Fruit fly (Drosophila melanogaster) Kc167 (cell line): ENCODE data around the gene Muted.

Experiments used
- Myc ChIP-seq: fragments of >200 bp; optimal IDR thresholded peaks from 2 replicates; lab custom pipeline; 2017; ENCODE audit warnings: missing external identifiers
- Sin3A ChIP-seq: fragments of >200 bp; optimal IDR thresholded peaks from 2 replicates; lab custom pipeline; 2018; ENCODE audit warnings: missing external identifiers
- h ChIP-seq: fragments of >200 bp; optimal IDR thresholded peaks from 3 replicates; lab custom pipeline; 2018; ENCODE audit warnings: missing external identifiers
- insv ChIP-seq: fragments of >200 bp; optimal IDR thresholded peaks from 3 replicates; lab custom pipeline; 2018; ENCODE audit warnings: missing external identifiers
- psq ChIP-seq: fragments of >200 bp; optimal IDR thresholded peaks from 2 replicates; lab custom pipeline; 2017; ENCODE audit warnings: missing external identifiers
- ttk ChIP-seq: sonication (Bioruptor generic); optimal IDR thresholded peaks from 2 replicates; lab custom pipeline; 2017; ENCODE audit warnings: missing external identifiers

Gene Muted

dm6 chr3R:22362218-22362907, at the start of gene Muted, which contains the start of the genes JMJD6 and CG7071:
Muted (plus strand) TSS chr3R:22362620.
JMJD6 (minus strand) TSS chr3R:22362371.
CG7071 (plus strand) TSS chr3R:22362620.
- TF ChIP-seq Myc (lab: Kevin White, UChicago) (no peak), h (lab: Kevin White, UChicago) (no peak), psq (lab: Kevin White, UChicago) (no peak), insv (lab: Kevin White, UChicago) (no peak), ttk (lab: Kevin White, UChicago) (no peak), Sin3A (lab: Kevin White, UChicago) (no peak)

- TF ChIP-seq psq (lab: Kevin White, UChicago) (no peak), h (lab: Kevin White, UChicago) (no peak), insv (lab: Kevin White, UChicago) (no peak), Sin3A (lab: Kevin White, UChicago) (no peak), Myc (lab: Kevin White, UChicago) (no peak), ttk (lab: Kevin White, UChicago) (no peak)
Observed at dm6 chr3R:22323994-22324393, 38.4 kb upstream of the Muted start, which contains the start of gene CG34377. CG34377 (minus strand) TSS chr3R:22324094.

- TF ChIP-seq Myc (lab: Kevin White, UChicago), result no peak
- no peak for TF ChIP-seq h (lab: Kevin White, UChicago)
- TF ChIP-seq insv (lab: Kevin White, UChicago), result no peak
- no peak for TF ChIP-seq Sin3A (lab: Kevin White, UChicago)
- TF ChIP-seq ttk (lab: Kevin White, UChicago), result no peak
- TF ChIP-seq psq (lab: Kevin White, UChicago), result no peak
Observed at dm6 chr3R:22324736-22325135, 37.7 kb upstream of the Muted start.

DNA sequence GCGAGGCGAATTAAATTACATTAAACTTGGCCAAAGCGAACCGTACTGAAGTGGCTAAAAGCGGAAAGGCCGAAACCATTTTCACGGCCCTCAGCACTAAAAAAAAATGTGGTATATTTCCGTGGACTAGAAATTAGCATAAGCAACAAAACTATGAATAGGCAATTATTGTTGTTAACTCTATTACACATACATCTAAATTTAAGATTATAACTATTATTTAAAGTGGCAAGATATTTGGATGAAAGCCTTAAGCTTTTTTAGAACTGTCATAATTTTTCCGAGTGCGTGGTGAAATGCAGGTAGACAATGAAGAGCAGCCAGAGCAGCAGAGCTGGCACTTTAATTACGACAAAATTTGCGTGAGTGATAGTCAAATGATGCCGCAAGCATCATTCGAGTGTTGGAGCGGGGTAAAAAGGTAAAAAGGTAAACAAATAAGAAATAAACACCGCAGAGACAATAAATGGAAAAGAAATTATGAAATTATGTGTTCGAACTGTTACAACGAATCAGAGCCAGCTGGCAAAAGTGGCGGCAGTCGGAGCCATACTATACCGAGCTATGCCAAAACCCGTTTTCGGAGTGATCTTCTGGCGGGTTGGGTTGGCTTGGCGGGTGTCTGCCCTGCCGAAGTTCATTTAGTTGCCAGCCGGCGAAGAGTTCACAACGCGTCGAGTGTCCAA, 33.6 kb upstream of the Muted start, which contains the start of gene CG7080:
Gene CG7080 (plus strand): TSS at position 636 of the 686 bp plus-strand sequence.
- no peak for TF ChIP-seq Myc (lab: Kevin White, UChicago)
- TF ChIP-seq psq (lab: Kevin White, UChicago), result no peak
- TF ChIP-seq ttk (lab: Kevin White, UChicago), result no peak

DNA sequence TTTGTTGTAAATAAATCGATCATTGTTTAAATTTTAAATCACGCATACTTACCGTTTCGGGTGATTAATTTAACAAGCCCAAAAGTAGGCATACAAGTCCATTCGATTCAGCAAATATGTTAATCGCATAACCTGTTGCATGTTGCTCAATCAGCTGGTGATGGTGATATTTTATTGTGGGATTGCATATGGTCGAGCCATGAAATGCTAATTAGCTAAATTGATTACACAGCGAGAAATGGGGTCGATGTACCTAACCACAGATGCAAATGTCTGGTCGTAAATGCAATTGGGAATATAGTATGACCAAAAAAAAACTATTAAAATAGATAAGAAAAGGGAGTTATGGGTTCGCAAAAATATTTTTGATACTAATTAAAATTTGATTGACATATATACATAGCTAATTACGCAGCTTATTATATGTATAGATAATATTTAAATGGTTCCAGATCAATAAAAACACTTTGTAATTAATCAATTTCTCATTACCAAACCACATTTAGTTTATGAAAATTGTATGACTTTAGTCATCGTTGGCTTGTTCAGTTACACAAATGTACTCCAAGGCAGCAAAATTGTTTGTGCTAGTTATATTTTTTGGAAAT, 31.8 kb upstream of the Muted start, which contains the start of gene CG33721:
Gene CG33721 (plus strand): TSS at position 558 of the 608 bp plus-strand sequence.
- TF ChIP-seq Sin3A (lab: Kevin White, UChicago), result no peak
- TF ChIP-seq Myc (lab: Kevin White, UChicago), result no peak
- no peak for TF ChIP-seq insv (lab: Kevin White, UChicago)
- no peak for TF ChIP-seq ttk (lab: Kevin White, UChicago)
- no peak for TF ChIP-seq psq (lab: Kevin White, UChicago)
- no peak for TF ChIP-seq h (lab: Kevin White, UChicago)

DNA sequence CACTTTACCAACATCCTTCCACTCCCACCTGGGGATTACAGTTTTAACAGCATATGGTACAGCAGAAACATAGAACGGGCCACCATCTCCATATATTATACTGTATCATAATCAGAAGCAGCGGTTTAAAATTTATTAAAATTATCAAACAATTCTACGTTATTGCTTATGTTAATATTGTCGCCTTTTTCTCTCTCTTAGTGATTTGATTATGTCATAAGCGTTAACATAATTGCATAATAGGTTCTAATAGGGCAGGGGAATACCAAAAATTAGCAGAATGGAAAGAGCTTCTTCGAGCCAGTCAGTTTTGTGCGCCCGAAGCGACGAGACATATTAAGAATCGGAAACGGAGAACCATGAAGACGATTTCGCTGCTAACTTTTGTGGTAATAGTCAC, 30.7 kb upstream of the Muted start, which contains the start of gene CG13862:
Gene CG13862 (plus strand): TSS at position 301 of the 400 bp plus-strand sequence.
- no peak for TF ChIP-seq insv (lab: Kevin White, UChicago)
- no peak for TF ChIP-seq ttk (lab: Kevin White, UChicago)
- TF ChIP-seq h (lab: Kevin White, UChicago), result no peak
- no peak for TF ChIP-seq Sin3A (lab: Kevin White, UChicago)
- no peak for TF ChIP-seq Myc (lab: Kevin White, UChicago)
- TF ChIP-seq psq (lab: Kevin White, UChicago), result no peak

DNA sequence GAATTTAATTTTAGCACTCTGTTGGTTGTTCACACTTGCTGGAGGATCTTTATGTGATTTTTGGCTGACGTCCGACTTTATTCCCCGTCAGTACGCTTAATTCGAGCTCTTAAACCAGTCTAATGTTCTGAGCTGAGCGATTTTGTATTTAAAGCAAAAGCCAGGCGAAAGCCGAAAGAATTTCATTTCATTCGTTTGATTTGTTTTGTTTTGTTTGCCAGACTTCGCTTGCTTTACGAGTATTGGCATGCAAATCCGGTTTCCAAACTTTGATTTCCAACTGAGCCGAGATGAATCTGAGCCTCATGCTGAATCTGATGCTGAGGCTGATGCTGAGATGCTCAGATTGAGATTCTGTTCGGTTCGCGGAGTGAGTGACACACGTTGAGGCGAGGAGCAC, 28.4 kb upstream of the Muted start, which contains the start of gene CG5391:
Gene CG5391 (minus strand): TSS at position 101 of the 400 bp plus-strand sequence.
- TF ChIP-seq insv (lab: Kevin White, UChicago) (no peak), h (lab: Kevin White, UChicago) (no peak), Myc (lab: Kevin White, UChicago) (no peak), ttk (lab: Kevin White, UChicago) (no peak), Sin3A (lab: Kevin White, UChicago) (no peak)

dm6 chr3R:22339510-22339909, 22.9 kb upstream of the Muted start:
- TF ChIP-seq Sin3A (lab: Kevin White, UChicago), result no peak
- no peak for TF ChIP-seq Myc (lab: Kevin White, UChicago)
- no peak for TF ChIP-seq psq (lab: Kevin White, UChicago)
- no peak for TF ChIP-seq ttk (lab: Kevin White, UChicago)
- TF ChIP-seq insv (lab: Kevin White, UChicago), result no peak
- no peak for TF ChIP-seq h (lab: Kevin White, UChicago)

DNA sequence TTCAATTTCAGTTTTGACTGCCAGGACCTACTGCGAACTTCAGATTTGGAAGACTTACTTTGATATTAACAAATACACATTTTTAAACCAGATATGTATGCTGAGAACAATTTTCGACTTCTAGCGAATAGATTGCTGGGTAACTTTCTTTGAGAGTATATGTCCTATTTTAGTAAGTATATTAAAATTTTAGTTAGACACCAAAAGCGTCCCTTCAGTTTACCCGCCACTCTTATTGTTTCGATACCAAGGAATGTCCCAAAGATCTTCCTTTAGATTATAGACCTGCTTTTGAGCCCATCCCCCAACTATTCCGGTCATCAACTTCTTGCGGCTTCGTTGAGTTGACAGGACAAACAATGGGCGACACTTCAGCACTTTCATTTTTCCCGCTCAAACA, 22.2 kb upstream of the Muted start, which contains the start of gene CG5388:
Gene CG5388 (minus strand): TSS at position 101 of the 400 bp plus-strand sequence.
- no peak for TF ChIP-seq Sin3A (lab: Kevin White, UChicago)
- no peak for TF ChIP-seq ttk (lab: Kevin White, UChicago)
- no peak for TF ChIP-seq insv (lab: Kevin White, UChicago)
- TF ChIP-seq psq (lab: Kevin White, UChicago), result no peak
- TF ChIP-seq h (lab: Kevin White, UChicago), result no peak
- TF ChIP-seq Myc (lab: Kevin White, UChicago), result no peak

DNA sequence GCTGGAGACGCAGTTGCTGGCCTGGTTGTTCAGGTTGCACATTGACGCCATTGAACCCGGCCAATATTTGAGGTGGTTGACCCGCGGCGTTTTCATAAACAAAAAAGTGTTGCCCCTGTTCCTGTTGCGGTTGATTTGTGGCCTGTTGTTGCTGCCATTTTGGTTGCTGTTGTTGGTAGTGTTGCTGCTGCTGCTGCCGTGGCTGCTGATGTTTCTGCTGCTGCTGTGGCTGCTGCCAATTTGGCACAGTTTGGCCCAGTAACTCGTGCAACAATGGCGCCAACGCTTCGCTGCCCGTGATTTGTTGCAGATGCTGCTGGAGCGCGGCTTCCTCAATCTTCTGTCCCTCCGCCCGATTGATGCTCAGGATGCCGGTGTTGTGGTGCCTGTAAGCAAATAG, 20.8 kb upstream of the Muted start:
- TF ChIP-seq insv (lab: Kevin White, UChicago) (no peak), psq (lab: Kevin White, UChicago) (no peak), Myc (lab: Kevin White, UChicago) (no peak), Sin3A (lab: Kevin White, UChicago) (no peak), ttk (lab: Kevin White, UChicago) (no peak), h (lab: Kevin White, UChicago) (no peak)
